Fruit fly (Drosophila melanogaster): ENCODE data around the gene CG15465.
A peak's percentile ranks its signal among the peaks of the same experiment; 100 is the strongest.

- peak; percentile 57 for TF ChIP-seq CG10267 (tag; optimal IDR thresholded peaks at IDR 0.05)
- TF ChIP-seq CG9797 (GFP tag; optimal IDR thresholded peaks at IDR 0.05): no peak
Measured at dm6 chrX:5086724-5087660, 1.4 kb downstream of the CG15465 start.
